Worm (Caenorhabditis elegans) whole organism, mixed stage, embryonic: Measurements from ENCODE around the gene srh-95.

Experiments used
- ces-1 ChIP-seq: fragments of 150-350 bp; optimal IDR thresholded peaks from 2 replicates; lab custom pipeline; 2014; ENCODE audit warnings: missing biosample characterization, missing genetic modification reagents, missing genetic modification characterization
- elt-3 ChIP-seq: fragments of 150-350 bp; optimal IDR thresholded peaks from 2 replicates; lab custom pipeline; 2014; ENCODE audit warnings: missing biosample characterization, missing genetic modification characterization
- mep-1 ChIP-seq: fragments of 150-350 bp; optimal IDR thresholded peaks from 2 replicates; lab custom pipeline; 2017; ENCODE audit warnings: missing biosample characterization, missing genetic modification reagents, missing genetic modification characterization, inconsistent platforms
- nhr-237 ChIP-seq: fragments of 150-350 bp; optimal IDR thresholded peaks from 2 replicates; lab custom pipeline; 2014; ENCODE audit warnings: missing biosample characterization, missing genetic modification characterization
- nhr-28 ChIP-seq: fragments of 150-350 bp; optimal IDR thresholded peaks from 2 replicates; lab custom pipeline; 2014; ENCODE audit warnings: missing biosample characterization, missing genetic modification characterization
- pha-4 ChIP-seq: fragments of 150-350 bp; optimal IDR thresholded peaks from 2 replicates; lab custom pipeline; 2018; ENCODE audit warnings: missing biosample characterization, missing genetic modification reagents, missing genetic modification characterization
- sem-2 ChIP-seq: fragments of 200-800 bp; sonication (Bioruptor generic); optimal IDR thresholded peaks from 2 replicates; lab custom pipeline; 2018; ENCODE audit warnings: mild to moderate bottlenecking, missing genetic modification characterization, missing compliant biosample characterization
- snpc-4 ChIP-seq: fragments of 150-350 bp; optimal IDR thresholded peaks from 2 replicates; lab custom pipeline; 2014; ENCODE audit warnings: missing biosample characterization, missing genetic modification characterization
- unc-39 ChIP-seq: fragments of 150-350 bp; optimal IDR thresholded peaks from 2 replicates; lab custom pipeline; 2014; ENCODE audit warnings: missing biosample characterization, missing genetic modification characterization
- ztf-11 ChIP-seq: fragments of 150-350 bp; optimal IDR thresholded peaks from 2 replicates; lab custom pipeline; 2014; ENCODE audit warnings: missing biosample characterization, missing genetic modification characterization

ce11 chrV:16235647-16236046, 11.0 kb upstream of the srh-95 start, which contains the start of gene srh-98:
- no peak for TF ChIP-seq elt-3 (tag; lab: Kevin White, UChicago)
- TF ChIP-seq nhr-28 (tag; lab: Kevin White, UChicago): no peak
- TF ChIP-seq pha-4 (tag; lab: Kevin White, UChicago): no peak
- TF ChIP-seq sem-2: no peak
- TF ChIP-seq snpc-4 (tag; lab: Kevin White, UChicago): no peak
- no peak for TF ChIP-seq ztf-11 (tag; lab: Kevin White, UChicago)
- no peak for TF ChIP-seq mep-1 (tag; lab: Kevin White, UChicago)
- TF ChIP-seq nhr-237: no peak
- TF ChIP-seq ces-1: no peak
- no peak for TF ChIP-seq unc-39
